Worm (Caenorhabditis elegans) whole organism, mixed stage, embryonic: Measurements from ENCODE around the gene dsl-7.

Source experiments
- elt-1 ChIP-seq: sonication (generic microtip); optimal IDR thresholded peaks from 2 replicates; lab custom pipeline; 2017; ENCODE audit warnings: missing genetic modification characterization, mild to moderate bottlenecking, missing compliant biosample characterization, antibody characterized with exemption, moderate library complexity, borderline replicate concordance; ENCODE audit not compliant: insufficient read depth
- lsy-2 ChIP-seq: fragments of 150-350 bp; optimal IDR thresholded peaks from 2 replicates; lab custom pipeline; 2014; ENCODE audit warnings: missing biosample characterization, missing genetic modification characterization
- mab-5 ChIP-seq: fragments of 150-350 bp; optimal IDR thresholded peaks from 2 replicates; lab custom pipeline; 2014; ENCODE audit warnings: missing biosample characterization, missing genetic modification characterization
- sptf-1 ChIP-seq: sonication (generic microtip); optimal IDR thresholded peaks from 2 replicates; lab custom pipeline; 2017; ENCODE audit warnings: mild to moderate bottlenecking, missing genetic modification characterization, moderate library complexity, missing compliant biosample characterization

DNA sequence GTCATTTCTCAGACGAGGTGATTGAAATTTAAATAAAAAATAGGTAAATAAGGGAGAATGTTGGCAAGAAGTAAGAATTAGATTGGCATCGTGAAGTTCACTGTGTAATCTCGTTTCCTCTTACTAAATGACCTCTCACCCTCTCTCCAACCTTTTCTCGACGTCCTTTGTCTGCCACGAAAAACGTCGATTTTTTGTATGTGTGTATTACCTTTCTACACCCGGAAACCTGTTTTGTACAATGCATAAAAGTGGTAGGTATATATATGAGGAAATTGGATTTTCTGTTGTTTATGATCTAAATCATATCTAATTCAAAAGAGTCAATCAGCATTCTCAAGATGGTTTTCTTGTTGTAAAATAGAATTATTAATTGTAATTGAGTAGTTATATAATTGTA is at the start of gene dsl-7, which contains the start of gene F15B9.11:
- no peak for TF ChIP-seq elt-1
- TF ChIP-seq sptf-1 (tag; lab: Kevin White, UChicago) = no peak
- TF ChIP-seq lsy-2 = no peak
- TF ChIP-seq mab-5 = no peak
